Fruit fly (Drosophila melanogaster): ENCODE data around the gene lectin-33A.

dm6 chr2L:11037583-11038517 lies 36.0 kb downstream of the lectin-33A start:
- TF ChIP-seq Dfd (GFP tag; optimal IDR thresholded peaks at IDR 0.05) (no peak), sv (GFP tag; optimal IDR thresholded peaks at IDR 0.05) (peak; percentile 43), HLH106 (tag; optimal IDR thresholded peaks at IDR 0.05) (no peak), Vsx2 (GFP tag; optimal IDR thresholded peaks at IDR 0.05; ENCODE audit: partially characterized antibody) (no peak), N (GFP tag; optimal IDR thresholded peaks at IDR 0.05) (no peak), usp (GFP tag; optimal IDR thresholded peaks at IDR 0.05) (no peak), dsf (GFP tag; optimal IDR thresholded peaks at IDR 0.05; ENCODE audit: borderline replicate concordance) (no peak), dl (GFP tag; optimal IDR thresholded peaks at IDR 0.05; ENCODE audit: insufficient read depth in 1 of 2, partially characterized antibody in 2 of 2) (no peak), pan (optimal IDR thresholded peaks at IDR 0.05) (no peak)

All from whole organism, wandering third instar larva.